Worm (Caenorhabditis elegans) whole organism, L1 larva: ENCODE data around the gene F19C6.3.
A peak's percentile ranks its signal among the peaks of the same experiment; 100 is the strongest.

Experiments used
- C16A3.4 ChIP-seq: fragments of 150-350 bp; optimal IDR thresholded peaks from 2 replicates; lab custom pipeline; 2014; ENCODE audit warnings: missing biosample characterization, missing genetic modification characterization
- C34B4.2 ChIP-seq: sonication (generic microtip); optimal IDR thresholded peaks from 2 replicates; lab custom pipeline; 2017; ENCODE audit warnings: mild to moderate bottlenecking, missing genetic modification characterization, missing compliant biosample characterization
- Y116A8C.19 ChIP-seq: sonication (generic microtip); optimal IDR thresholded peaks from 2 replicates; lab custom pipeline; 2016; ENCODE audit warnings: missing compliant biosample characterization, missing genetic modification characterization, borderline replicate concordance
- aha-1 ChIP-seq: fragments of 150-350 bp; optimal IDR thresholded peaks from 2 replicates; lab custom pipeline; 2014; ENCODE audit warnings: missing biosample characterization, missing genetic modification characterization
- aly-2 ChIP-seq: fragments of 150-350 bp; optimal IDR thresholded peaks from 2 replicates; lab custom pipeline; 2014; ENCODE audit warnings: missing biosample characterization, missing genetic modification characterization
- ceh-90 ChIP-seq: sonication (generic microtip); optimal IDR thresholded peaks from 2 replicates; lab custom pipeline; 2016; ENCODE audit warnings: missing genetic modification characterization, missing compliant biosample characterization
- efl-1 ChIP-seq, 4 experiments: fragments of 150-350 bp; optimal IDR thresholded peaks in 3 of 4; peaks in 1 of 4; 1 replicate in 1 of 4; 2 replicates in 3 of 4; lab custom pipeline; 2014; ENCODE audit warnings: missing biosample characterization in 2 of 4, missing genetic modification characterization in 2 of 4, missing genetic modification reagents in 2 of 4
- efl-3 ChIP-seq: fragments of 200-800 bp; sonication (Bioruptor generic); optimal IDR thresholded peaks from 2 replicates; lab custom pipeline; 2018; ENCODE audit warnings: mild to moderate bottlenecking, missing genetic modification characterization, missing compliant biosample characterization
- egl-13 ChIP-seq: sonication (generic microtip); optimal IDR thresholded peaks from 2 replicates; lab custom pipeline; 2016; ENCODE audit warnings: missing genotype, missing genetic modification reagents, missing genetic modification characterization, missing compliant biosample characterization
- elt-2 ChIP-seq: sonication (generic microtip); optimal IDR thresholded peaks from 2 replicates; lab custom pipeline; 2016; ENCODE audit warnings: missing genetic modification characterization, mild to moderate bottlenecking, inconsistent platforms, missing compliant biosample characterization, missing genetic modification reagents
- ets-5 ChIP-seq: fragments of 200-800 bp; sonication (Bioruptor generic); IDR thresholded peaks from 2 replicates; pipeline ENCODE4 v1.3.6; 2022; ENCODE audit warnings: missing genetic modification characterization, missing compliant biosample characterization
- fkh-4 ChIP-seq: sonication (generic microtip); optimal IDR thresholded peaks from 2 replicates; lab custom pipeline; 2016; ENCODE audit warnings: missing compliant biosample characterization, missing genetic modification characterization, borderline replicate concordance
- fos-1 ChIP-seq: fragments of 150-350 bp; optimal IDR thresholded peaks from 2 replicates; lab custom pipeline; 2014; ENCODE audit warnings: missing biosample characterization, missing genetic modification characterization
- grh-1 ChIP-seq: fragments of 200-800 bp; sonication (Bioruptor generic); IDR thresholded peaks from 2 replicates; pipeline ENCODE4 v1.3.6; 2022; ENCODE audit warnings: missing genetic modification reagents, missing genetic modification characterization, missing compliant biosample characterization
- hlh-4 ChIP-seq: sonication (generic microtip); optimal IDR thresholded peaks from 2 replicates; lab custom pipeline; 2016; ENCODE audit warnings: mild to moderate bottlenecking, missing genetic modification characterization, missing compliant biosample characterization
- isw-1 ChIP-seq: fragments of 200-800 bp; sonication (Bioruptor generic); IDR thresholded peaks from 2 replicates; pipeline ENCODE4 v1.3.6; 2022; ENCODE audit warnings: missing genetic modification characterization, missing compliant biosample characterization
- jun-1 ChIP-seq: fragments of 150-350 bp; optimal IDR thresholded peaks from 2 replicates; lab custom pipeline; 2014; ENCODE audit warnings: missing biosample characterization, missing genetic modification reagents, missing genetic modification characterization
- lin-14 ChIP-seq: fragments of 200-800 bp; sonication (Bioruptor generic); optimal IDR thresholded peaks from 2 replicates; lab custom pipeline; 2018; ENCODE audit warnings: mild to moderate bottlenecking, missing genetic modification characterization, moderate library complexity, missing compliant biosample characterization
- lin-35 ChIP-seq, 2 experiments: fragments of 150-350 bp; optimal IDR thresholded peaks; 2 replicates each; lab custom pipeline; 2014; ENCODE audit warnings: missing biosample characterization in 2 of 2, missing genetic modification characterization in 2 of 2, missing genetic modification reagents in 2 of 2
- mab-9 ChIP-seq: fragments of 200-800 bp; sonication (Bioruptor generic); IDR thresholded peaks from 2 replicates; pipeline ENCODE4 v1.3.6; 2022; ENCODE audit warnings: missing genetic modification reagents, missing genetic modification characterization, missing compliant biosample characterization
- mdl-1 ChIP-seq, 2 experiments: fragments of 150-350 bp; optimal IDR thresholded peaks; 2 replicates each; lab custom pipeline; 2014 to 2017; ENCODE audit warnings: missing biosample characterization in 2 of 2, missing genetic modification characterization in 2 of 2, inconsistent platforms in 1 of 2
- nhr-11 ChIP-seq: fragments of 150-350 bp; optimal IDR thresholded peaks from 2 replicates; lab custom pipeline; 2014; ENCODE audit warnings: missing biosample characterization, missing genetic modification characterization
- nhr-12 ChIP-seq: sonication (generic microtip); optimal IDR thresholded peaks from 2 replicates; lab custom pipeline; 2017; ENCODE audit warnings: missing biosample characterization, missing genetic modification characterization
- nhr-19 ChIP-seq: fragments of 200-800 bp; sonication (Bioruptor generic); conservative IDR thresholded peaks from 2 replicates; pipeline ENCODE4 v1.3.6; 2022; ENCODE audit warnings: missing genetic modification characterization, missing compliant biosample characterization
- nhr-20 ChIP-seq: sonication (generic microtip); optimal IDR thresholded peaks from 2 replicates; lab custom pipeline; 2016; ENCODE audit warnings: mild to moderate bottlenecking, missing genetic modification characterization, missing compliant biosample characterization
- nhr-47 ChIP-seq: sonication (generic microtip); optimal IDR thresholded peaks from 2 replicates; lab custom pipeline; 2016; ENCODE audit warnings: mild to moderate bottlenecking, missing genetic modification characterization, moderate library complexity, missing compliant biosample characterization
- nhr-71 ChIP-seq: sonication (generic microtip); optimal IDR thresholded peaks from 2 replicates; lab custom pipeline; 2016; ENCODE audit warnings: mild to moderate bottlenecking, missing genetic modification characterization, moderate library complexity, missing compliant biosample characterization
- nhr-84 ChIP-seq: sonication (generic microtip); optimal IDR thresholded peaks from 2 replicates; lab custom pipeline; 2017; ENCODE audit warnings: missing biosample characterization, missing genetic modification characterization
- nhr-90 ChIP-seq: sonication (generic microtip); optimal IDR thresholded peaks from 2 replicates; lab custom pipeline; 2016; ENCODE audit warnings: mild to moderate bottlenecking, missing genetic modification characterization, missing compliant biosample characterization; ENCODE audit not compliant: poor library complexity
- pag-3 ChIP-seq: sonication (generic microtip); optimal IDR thresholded peaks from 2 replicates; lab custom pipeline; 2017; ENCODE audit warnings: missing genetic modification characterization, mild to moderate bottlenecking, missing compliant biosample characterization, antibody characterized with exemption, borderline replicate concordance; ENCODE audit not compliant: insufficient read depth
- pqm-1 ChIP-seq: sonication (generic microtip); optimal IDR thresholded peaks from 3 replicates; lab custom pipeline; 2017; ENCODE audit warnings: missing biosample characterization, missing genetic modification characterization
- snpc-4 ChIP-seq: fragments of 150-350 bp; optimal IDR thresholded peaks from 2 replicates; lab custom pipeline; 2014; ENCODE audit warnings: missing biosample characterization, missing genetic modification characterization
- snu-23 ChIP-seq: sonication (generic microtip); optimal IDR thresholded peaks from 2 replicates; lab custom pipeline; 2016; ENCODE audit warnings: missing genetic modification characterization, missing compliant biosample characterization
- sox-4 ChIP-seq: sonication (generic microtip); optimal IDR thresholded peaks from 2 replicates; lab custom pipeline; 2016; ENCODE audit warnings: missing genetic modification characterization, missing compliant biosample characterization
- sptf-1 ChIP-seq: fragments of 150-350 bp; optimal IDR thresholded peaks from 2 replicates; lab custom pipeline; 2014; ENCODE audit warnings: missing biosample characterization, missing genetic modification characterization
- swsn-7 ChIP-seq: sonication (generic microtip); optimal IDR thresholded peaks from 2 replicates; lab custom pipeline; 2016; ENCODE audit warnings: missing genetic modification characterization, missing compliant biosample characterization
- tbx-2 ChIP-seq: sonication (generic microtip); optimal IDR thresholded peaks from 2 replicates; lab custom pipeline; 2016; ENCODE audit warnings: missing genetic modification characterization, missing compliant biosample characterization
- tlp-1 ChIP-seq: fragments of 150-350 bp; optimal IDR thresholded peaks from 2 replicates; lab custom pipeline; 2014; ENCODE audit warnings: missing biosample characterization, missing genetic modification characterization
- unc-130 ChIP-seq: fragments of 150-350 bp; optimal IDR thresholded peaks from 2 replicates; lab custom pipeline; 2017; ENCODE audit warnings: missing biosample characterization, missing genetic modification characterization, inconsistent platforms
- unc-30 ChIP-seq: sonication (generic microtip); optimal IDR thresholded peaks from 2 replicates; lab custom pipeline; 2017; ENCODE audit warnings: missing biosample characterization, missing genetic modification characterization
- unc-86 ChIP-seq: sonication (generic microtip); optimal IDR thresholded peaks from 2 replicates; lab custom pipeline; 2016; ENCODE audit warnings: missing genetic modification characterization, missing compliant biosample characterization
- unc-98 ChIP-seq: fragments of 200-800 bp; sonication (Bioruptor generic); IDR thresholded peaks from 2 replicates; pipeline ENCODE4 v1.3.6; 2022; ENCODE audit warnings: missing genetic modification characterization, missing compliant biosample characterization
- zip-4 ChIP-seq: fragments of 200-800 bp; sonication (Bioruptor generic); optimal IDR thresholded peaks from 2 replicates; lab custom pipeline; 2018; ENCODE audit warnings: mild to moderate bottlenecking, missing genetic modification characterization, moderate library complexity, missing compliant biosample characterization
- ztf-4 ChIP-seq: fragments of 150-350 bp; optimal IDR thresholded peaks from 2 replicates; lab custom pipeline; 2014; ENCODE audit warnings: missing biosample characterization, missing genetic modification characterization

Gene F19C6.3

DNA sequence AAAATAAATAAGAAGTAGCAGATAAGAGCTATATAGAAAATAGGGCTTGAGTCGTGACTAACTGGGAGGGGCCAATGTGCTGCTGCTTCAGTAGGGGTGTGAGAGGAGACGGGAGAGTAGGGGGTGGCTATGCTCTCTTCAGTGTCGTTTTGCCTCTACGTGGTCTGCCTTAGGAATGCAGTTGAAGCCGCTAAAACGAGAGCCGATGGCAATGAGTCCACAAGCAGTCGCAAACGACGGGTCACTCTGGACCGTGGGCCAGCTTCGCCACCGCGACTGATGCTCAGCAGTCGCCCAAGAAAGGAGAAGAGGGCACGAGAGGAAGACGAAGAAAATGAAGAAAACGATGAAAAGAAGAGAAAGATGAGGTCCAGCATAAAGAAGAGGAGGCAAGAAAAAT, 9.4 kb downstream of the F19C6.3 start, which contains the start of gene grk-1 (continued):
- no peak for TF ChIP-seq C16A3.4 (tag; lab: Kevin White, UChicago)
- TF ChIP-seq isw-1: no peak
- peak; percentile 10 for TF ChIP-seq snu-23 (GFP tag; lab: Kevin White, UChicago)
- TF ChIP-seq swsn-7 (tag; lab: Kevin White, UChicago): peak; percentile 50
- peak; percentile 39 for TF ChIP-seq sox-4 (tag; lab: Kevin White, UChicago)
- TF ChIP-seq nhr-71 (tag; lab: Kevin White, UChicago): no peak

DNA sequence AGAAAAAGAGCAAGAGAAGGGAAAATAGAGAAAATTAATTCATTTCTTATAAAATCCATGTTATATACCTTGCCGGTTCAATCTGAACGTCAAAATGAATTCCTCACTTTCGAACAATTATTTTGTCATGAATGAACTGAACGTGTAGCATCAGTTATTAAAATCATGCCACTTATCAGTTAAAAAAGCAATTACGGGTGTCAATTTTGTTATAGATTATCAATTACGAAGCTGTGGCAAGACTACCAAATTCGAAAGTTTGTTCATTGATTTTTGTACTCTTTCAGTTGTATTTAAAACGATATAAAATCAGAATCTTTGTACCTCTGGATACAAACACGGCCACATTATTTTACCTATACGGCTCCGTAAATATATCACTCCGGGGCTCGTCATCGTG, 11.2 kb downstream of the F19C6.3 start:
- TF ChIP-seq nhr-11: no peak
- no peak for TF ChIP-seq fkh-4 (tag; lab: Kevin White, UChicago)
- no peak for TF ChIP-seq Y116A8C.19 (tag; lab: Kevin White, UChicago)
- TF ChIP-seq ztf-4: no peak
- TF ChIP-seq elt-2: no peak
- TF ChIP-seq unc-98 (GFP tag; lab: Robert Waterston, UW): no peak
- TF ChIP-seq jun-1: no peak
- no peak for TF ChIP-seq lin-14 (GFP tag; lab: Kevin White, UChicago)
- TF ChIP-seq isw-1: no peak
- TF ChIP-seq nhr-19 (GFP tag; lab: Robert Waterston, UW): no peak
- TF ChIP-seq hlh-4 (tag; lab: Kevin White, UChicago): no peak
- no peak for TF ChIP-seq aly-2 (tag; lab: Kevin White, UChicago)
- TF ChIP-seq zip-4: no peak
- no peak for TF ChIP-seq nhr-84
- TF ChIP-seq nhr-90 (tag; lab: Kevin White, UChicago): no peak
- no peak for TF ChIP-seq mdl-1 (tag; optimal IDR thresholded peaks at IDR 0.05; lab: Kevin White, UChicago)
- no peak for TF ChIP-seq pag-3 (tag; lab: Kevin White, UChicago)
- no peak for TF ChIP-seq lin-35 (GFP tag; optimal IDR thresholded peaks at IDR 0.05; lab: Kevin White, UChicago)
- TF ChIP-seq snu-23 (GFP tag; lab: Kevin White, UChicago): no peak
- TF ChIP-seq efl-3 (GFP tag; lab: Kevin White, UChicago): no peak

DNA sequence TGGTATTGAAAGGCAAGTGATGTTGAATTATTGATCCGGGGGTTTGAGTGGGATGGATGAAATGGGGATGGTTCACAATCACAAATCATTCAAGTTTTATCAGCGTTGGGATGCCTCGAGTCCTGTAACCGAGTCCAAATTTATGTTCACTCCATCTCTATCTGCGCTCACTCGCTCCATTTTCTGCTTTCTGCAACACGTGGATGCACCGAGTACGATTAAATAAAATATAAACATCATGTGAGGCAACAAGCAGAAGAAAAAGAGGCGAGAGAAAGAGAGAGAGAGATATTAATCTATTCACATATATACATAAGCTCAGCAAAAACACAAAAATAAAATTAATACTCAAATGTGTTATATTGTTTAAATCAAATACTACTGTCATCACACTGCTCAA, 15.5 kb downstream of the F19C6.3 start:
- peak; percentile 5 for TF ChIP-seq nhr-47
- no peak for TF ChIP-seq ets-5
- peak; percentile 5 for TF ChIP-seq nhr-71 (tag; lab: Kevin White, UChicago)
- TF ChIP-seq egl-13 (tag; lab: Kevin White, UChicago): no peak
- no peak for TF ChIP-seq sox-4 (tag; lab: Kevin White, UChicago)
- no peak for TF ChIP-seq nhr-90 (tag; lab: Kevin White, UChicago)
- peak; percentile 1 for TF ChIP-seq snu-23 (GFP tag; lab: Kevin White, UChicago)
- no peak for TF ChIP-seq tbx-2
- peak; percentile 70 for TF ChIP-seq elt-2
- TF ChIP-seq lin-14 (GFP tag; lab: Kevin White, UChicago): peak; percentile 36
- peak in 1 of 2 experiments; percentile 34 for TF ChIP-seq lin-35 (GFP tag; optimal IDR thresholded peaks at IDR 0.05; lab: Kevin White, UChicago)
- TF ChIP-seq nhr-20 (tag; lab: Kevin White, UChicago): peak; percentile 34
- TF ChIP-seq mdl-1 (tag; optimal IDR thresholded peaks at IDR 0.05; lab: Kevin White, UChicago): no peak
- no peak for TF ChIP-seq snpc-4 (tag; lab: Kevin White, UChicago)

DNA sequence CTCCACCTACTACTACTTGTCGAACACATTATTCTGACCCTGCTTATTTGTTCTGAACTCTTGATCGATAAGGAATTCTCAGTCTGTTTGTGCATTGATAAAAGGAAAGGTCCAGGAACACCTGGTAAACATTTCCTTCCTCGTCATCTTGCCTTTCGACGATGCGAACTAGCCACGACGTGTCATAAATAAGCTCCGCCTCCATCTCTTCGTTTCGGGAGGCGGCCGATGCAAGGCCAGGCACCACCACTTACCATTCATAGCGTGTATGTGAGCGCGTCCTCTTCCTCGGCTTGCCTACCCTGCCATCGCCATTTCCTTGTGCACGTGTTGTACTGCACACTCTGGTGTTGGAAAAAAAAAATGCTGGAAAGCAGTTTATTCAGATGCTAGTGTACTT, 19.7 kb downstream of the F19C6.3 start:
- no peak for TF ChIP-seq C34B4.2 (tag; lab: Kevin White, UChicago)
- TF ChIP-seq mdl-1 (tag; optimal IDR thresholded peaks at IDR 0.05; lab: Kevin White, UChicago): no peak
- no peak for TF ChIP-seq efl-1 (optimal IDR thresholded peaks at IDR 0.05; lab: Kevin White, UChicago)
- TF ChIP-seq efl-1 (GFP tag; optimal IDR thresholded peaks at IDR 0.05 in 1 of 2; lab: Kevin White, UChicago): no peak
- no peak for TF ChIP-seq ets-5
- TF ChIP-seq lin-14 (GFP tag; lab: Kevin White, UChicago): peak; percentile 6
- no peak for TF ChIP-seq nhr-84
- TF ChIP-seq Y116A8C.19 (tag; lab: Kevin White, UChicago): no peak

DNA sequence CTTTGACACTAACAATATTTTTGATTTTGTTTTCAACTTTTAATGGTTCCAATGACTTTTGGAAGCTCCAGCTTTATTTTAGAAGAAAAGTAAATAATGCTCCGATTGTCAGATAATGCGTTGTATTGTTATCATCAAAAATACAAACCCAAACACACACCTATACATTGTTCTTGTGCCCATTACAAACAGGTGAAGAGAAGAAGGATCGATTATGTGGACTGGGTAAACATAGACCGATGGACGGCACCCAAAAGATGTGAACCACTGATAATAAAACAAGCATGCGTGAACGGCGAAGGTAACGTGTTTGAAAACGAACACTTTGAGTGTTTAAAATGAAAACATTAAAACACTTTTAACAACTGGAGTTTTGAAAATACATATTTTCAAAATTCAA, 21.4 kb downstream of the F19C6.3 start:
- TF ChIP-seq swsn-7 (tag; lab: Kevin White, UChicago) (no peak), unc-130 (tag; lab: Kevin White, UChicago) (no peak), unc-86 (tag; lab: Kevin White, UChicago) (no peak), tlp-1 (tag; lab: Kevin White, UChicago) (no peak), mab-9 (GFP tag; lab: Robert Waterston, UW) (no peak), unc-98 (GFP tag; lab: Robert Waterston, UW) (no peak), tbx-2 (no peak), fos-1 (tag; lab: Kevin White, UChicago) (no peak), snu-23 (GFP tag; lab: Kevin White, UChicago) (no peak), zip-4 (no peak), unc-30 (no peak), nhr-12 (no peak), sptf-1 (tag; lab: Kevin White, UChicago) (no peak), ceh-90 (tag; lab: Kevin White, UChicago) (no peak), pqm-1 (tag; lab: Kevin White, UChicago) (no peak), grh-1 (GFP tag; lab: Robert Waterston, UW) (no peak), aha-1 (tag; lab: Kevin White, UChicago) (no peak)
